Worm (Caenorhabditis elegans) whole organism, L4 larva: ENCODE measurements around the gene C30G12.6.

ENCODE experiments used
- F37D6.2 ChIP-seq: sonication (generic microtip); optimal IDR thresholded peaks from 2 replicates; lab custom pipeline; 2016; ENCODE audit warnings: mild to moderate bottlenecking, missing genetic modification characterization, missing compliant biosample characterization
- ces-1 ChIP-seq: fragments of 150-350 bp; sonication (generic microtip); optimal IDR thresholded peaks from 4 replicates; lab custom pipeline; 2014; ENCODE audit warnings: missing biosample characterization, missing genetic modification reagents, missing genetic modification characterization
- duxl-1 ChIP-seq: sonication (generic microtip); optimal IDR thresholded peaks from 2 replicates; lab custom pipeline; 2016; ENCODE audit warnings: mild to moderate bottlenecking, missing genetic modification characterization, moderate library complexity, missing compliant biosample characterization; ENCODE audit not compliant: poor library complexity
- lin-15B ChIP-seq: fragments of 150-350 bp; sonication (generic microtip); optimal IDR thresholded peaks from 3 replicates; lab custom pipeline; 2014; ENCODE audit warnings: missing biosample characterization, missing genetic modification characterization
- mes-2 ChIP-seq: sonication (generic microtip); optimal IDR thresholded peaks from 2 replicates; lab custom pipeline; 2016; ENCODE audit warnings: missing genotype, mild to moderate bottlenecking, missing genetic modification characterization, missing compliant biosample characterization; ENCODE audit not compliant: poor library complexity, severe bottlenecking
- nhr-237 ChIP-seq: sonication (generic microtip); optimal IDR thresholded peaks from 2 replicates; lab custom pipeline; 2017; ENCODE audit warnings: missing biosample characterization, missing genetic modification characterization
- nhr-77 ChIP-seq: fragments of 150-350 bp; optimal IDR thresholded peaks from 2 replicates; lab custom pipeline; 2014; ENCODE audit warnings: missing biosample characterization, missing genetic modification characterization
- pha-4 ChIP-seq, 2 experiments: fragments of 150-350 bp in 1 of 2; fragments of 200-800 bp in 1 of 2; sonication (Bioruptor generic) in 1 of 2; IDR thresholded peaks in 1 of 2; optimal IDR thresholded peaks in 1 of 2; 2 replicates each; pipeline versions ENCODE4 v1.3.6 to Lab custom; 2014 to 2022; ENCODE audit warnings: missing genetic modification characterization in 2 of 2, missing genetic modification reagents in 2 of 2, missing biosample characterization in 1 of 2, missing compliant biosample characterization in 1 of 2
- sdz-12 ChIP-seq: fragments of 200-800 bp; sonication (Bioruptor generic); optimal IDR thresholded peaks from 2 replicates; lab custom pipeline; 2018; ENCODE audit warnings: mild to moderate bottlenecking, missing genetic modification characterization, missing compliant biosample characterization
- tra-1 ChIP-seq: fragments of 200-800 bp; sonication (Bioruptor generic); IDR thresholded peaks from 2 replicates; pipeline ENCODE4 v1.3.6; 2022; ENCODE audit warnings: missing genetic modification reagents, missing genetic modification characterization, missing compliant biosample characterization

DNA sequence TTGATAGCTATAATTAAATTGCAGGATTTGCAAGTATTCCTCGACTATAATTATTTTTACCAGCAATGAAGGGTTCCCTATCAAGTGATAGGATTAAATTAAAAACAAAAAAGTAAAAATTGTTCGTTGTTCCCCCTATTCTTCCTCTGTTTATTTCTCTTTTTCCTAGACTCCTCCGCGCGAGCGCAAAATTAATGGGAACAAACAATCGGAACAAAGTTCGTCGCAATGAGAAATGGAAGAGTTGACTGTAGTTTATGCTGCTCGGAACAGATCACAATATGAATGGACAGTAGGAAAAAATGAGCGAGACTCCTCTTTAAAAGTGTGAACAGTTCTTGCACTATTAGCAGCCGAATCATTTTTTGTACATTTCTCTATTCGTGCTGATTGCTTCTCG lies 44.9 kb upstream of the C30G12.6 start:
- TF ChIP-seq F37D6.2 (no peak), tra-1 (no peak), ces-1 (no peak), mes-2 (tag; lab: Kevin White, UChicago) (no peak), sdz-12 (GFP tag; lab: Kevin White, UChicago) (no peak), nhr-77 (tag; lab: Kevin White, UChicago) (no peak), nhr-237 (tag; lab: Kevin White, UChicago) (no peak), duxl-1 (tag; lab: Kevin White, UChicago) (no peak), pha-4 (GFP tag; IDR thresholded peaks at IDR 0.05; lab: Robert Waterston, UW) (no peak), pha-4 (tag; optimal IDR thresholded peaks at IDR 0.05; lab: Kevin White, UChicago) (peak; percentile 85), lin-15B (no peak)
